Fruit fly (Drosophila melanogaster): ENCODE results near the gene CG42245.

DNA sequence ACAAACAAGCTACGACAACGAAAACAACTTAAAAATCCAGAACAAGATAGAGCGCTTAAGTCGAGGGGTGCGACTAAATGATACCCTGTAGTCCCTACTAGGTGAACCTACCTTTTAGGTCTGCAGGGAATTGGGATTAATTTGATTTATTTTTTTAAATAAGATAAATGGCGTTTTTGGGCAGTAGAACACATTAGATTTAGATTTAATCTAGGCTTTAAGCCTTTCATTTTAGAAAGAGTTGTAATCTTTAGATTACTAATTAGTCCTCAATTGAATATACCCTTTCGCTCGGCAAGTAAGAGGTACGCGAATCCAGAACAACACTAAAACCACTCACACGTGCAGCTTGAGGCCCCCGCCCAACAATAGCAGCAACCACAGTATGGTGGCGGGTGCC lies 17.3 kb upstream of the CG42245 start:
- TF ChIP-seq CG8478 (optimal IDR thresholded peaks at IDR 0.05), result no peak
- no peak for TF ChIP-seq CTCF (optimal IDR thresholded peaks at IDR 0.05)
